Fruit fly (Drosophila melanogaster) Kc167 (cell line): ENCODE data around the gene Sfp33A4.

Source experiments
- Myc ChIP-seq: fragments of >200 bp; optimal IDR thresholded peaks from 2 replicates; lab custom pipeline; 2017; ENCODE audit warnings: missing external identifiers
- Sin3A ChIP-seq: fragments of >200 bp; optimal IDR thresholded peaks from 2 replicates; lab custom pipeline; 2018; ENCODE audit warnings: missing external identifiers
- h ChIP-seq: fragments of >200 bp; optimal IDR thresholded peaks from 3 replicates; lab custom pipeline; 2018; ENCODE audit warnings: missing external identifiers
- insv ChIP-seq: fragments of >200 bp; optimal IDR thresholded peaks from 3 replicates; lab custom pipeline; 2018; ENCODE audit warnings: missing external identifiers
- psq ChIP-seq: fragments of >200 bp; optimal IDR thresholded peaks from 2 replicates; lab custom pipeline; 2017; ENCODE audit warnings: missing external identifiers
- ttk ChIP-seq: sonication (Bioruptor generic); optimal IDR thresholded peaks from 2 replicates; lab custom pipeline; 2017; ENCODE audit warnings: missing external identifiers

- TF ChIP-seq h (lab: Kevin White, UChicago) (no peak), psq (lab: Kevin White, UChicago) (no peak), insv (no peak), ttk (no peak), Myc (lab: Kevin White, UChicago) (no peak), Sin3A (lab: Kevin White, UChicago) (no peak)
Observed at dm6 chr2L:11829277-11829676, 7.8 kb upstream of the Sfp33A4 start, which contains the start of gene esc.
